Fruit fly (Drosophila melanogaster) whole organism, embryonic: Measurements from ENCODE around the gene CG15742.
A peak's percentile ranks its signal among the peaks of the same experiment; 100 is the strongest.

ENCODE experiments used
- B-H2 ChIP-seq: fragments of 200-800 bp; sonication (Bioruptor generic); optimal IDR thresholded peaks from 2 replicates; lab custom pipeline; 2018; ENCODE audit warnings: missing biosample characterization, mild to moderate bottlenecking, missing genetic modification characterization
- CG10147 ChIP-seq: fragments of 200-800 bp; sonication (Bioruptor generic); optimal IDR thresholded peaks from 2 replicates; lab custom pipeline; 2019; ENCODE audit warnings: missing biosample characterization, mild to moderate bottlenecking, missing genetic modification characterization, moderate library complexity
- CG10366 ChIP-seq: fragments of 200-800 bp; sonication (Bioruptor generic); IDR thresholded peaks from 2 replicates; pipeline ENCODE4 v1.3.6; 2022; ENCODE audit warnings: missing biosample characterization, missing genetic modification characterization
- CG11696 ChIP-seq: fragments of 200-800 bp; sonication (Bioruptor generic); IDR thresholded peaks from 2 replicates; pipeline ENCODE4 v1.3.6; 2022; ENCODE audit warnings: missing biosample characterization, missing genetic modification characterization
- CG13894 ChIP-seq: fragments of 200-800 bp; sonication (Bioruptor generic); optimal IDR thresholded peaks from 3 replicates; lab custom pipeline; 2018; ENCODE audit warnings: missing biosample characterization, mild to moderate bottlenecking, missing genetic modification characterization, moderate library complexity
- CG15073 ChIP-seq: fragments of 200-800 bp; sonication (Bioruptor generic); optimal IDR thresholded peaks from 2 replicates; lab custom pipeline; 2016; ENCODE audit warnings: missing biosample characterization, missing genetic modification characterization
- CG15269 ChIP-seq: fragments of 200-800 bp; sonication (Bioruptor generic); optimal IDR thresholded peaks from 2 replicates; lab custom pipeline; 2018; ENCODE audit warnings: missing biosample characterization, mild to moderate bottlenecking, missing genetic modification characterization, moderate library complexity
- CG15696 ChIP-seq: fragments of 200-800 bp; sonication (Bioruptor generic); optimal IDR thresholded peaks from 2 replicates; lab custom pipeline; 2019; ENCODE audit warnings: missing biosample characterization, mild to moderate bottlenecking, missing genetic modification characterization, moderate library complexity
- CG17361 ChIP-seq: fragments of 200-800 bp; sonication (Bioruptor generic); IDR thresholded peaks from 3 replicates; pipeline ENCODE4 v1.3.6; 2022; ENCODE audit warnings: missing biosample characterization, missing genetic modification characterization
- CG2199 ChIP-seq: fragments of 200-800 bp; sonication (Bioruptor generic); IDR thresholded peaks from 3 replicates; pipeline ENCODE4 v1.3.6; 2022; ENCODE audit warnings: missing biosample characterization, missing genetic modification characterization
- CG3065 ChIP-seq: fragments of 200-800 bp; sonication (Bioruptor generic); optimal IDR thresholded peaks from 2 replicates; lab custom pipeline; 2016; ENCODE audit warnings: missing biosample characterization, missing genetic modification characterization
- CG31224 ChIP-seq: fragments of 200-800 bp; sonication (Bioruptor generic); IDR thresholded peaks from 2 replicates; pipeline ENCODE4 v1.3.6; 2022; ENCODE audit warnings: missing biosample characterization, missing genetic modification characterization
- CG3838 ChIP-seq: fragments of 200-800 bp; sonication (Bioruptor generic); optimal IDR thresholded peaks from 3 replicates; lab custom pipeline; 2016; ENCODE audit warnings: missing biosample characterization, missing genetic modification characterization
- CG42726 ChIP-seq: fragments of 200-800 bp; sonication (Bioruptor generic); IDR thresholded peaks from 2 replicates; pipeline ENCODE4 v1.3.6; 2022; ENCODE audit warnings: missing biosample characterization, missing genetic modification characterization; ENCODE audit not compliant: partially characterized antibody
- CG4820 ChIP-seq: fragments of 200-800 bp; sonication (Bioruptor generic); optimal IDR thresholded peaks from 3 replicates; lab custom pipeline; 2016; ENCODE audit warnings: missing biosample characterization, missing genetic modification characterization
- CG5245 ChIP-seq: fragments of 200-800 bp; sonication (Bioruptor generic); optimal IDR thresholded peaks from 3 replicates; lab custom pipeline; 2016; ENCODE audit warnings: missing biosample characterization, missing genetic modification characterization
- CG6791 ChIP-seq: fragments of 200-800 bp; sonication (Bioruptor generic); IDR thresholded peaks from 3 replicates; pipeline ENCODE4 v1.3.6; 2022; ENCODE audit warnings: missing biosample characterization, missing genetic modification characterization; ENCODE audit not compliant: partially characterized antibody
- CG8478 ChIP-seq: fragments of >200 bp; optimal IDR thresholded peaks from 2 replicates; lab custom pipeline; 2018
- CG9609 ChIP-seq: fragments of 200-800 bp; sonication (Bioruptor generic); optimal IDR thresholded peaks from 3 replicates; lab custom pipeline; 2016; ENCODE audit warnings: missing biosample characterization, missing genetic modification characterization
- CG9932 ChIP-seq: fragments of 200-800 bp; sonication (Bioruptor generic); IDR thresholded peaks from 2 replicates; pipeline ENCODE4 v1.3.6; 2022; ENCODE audit warnings: missing biosample characterization, missing genetic modification characterization
- CTCF ChIP-seq: fragments of 200-800 bp; sonication (Bioruptor generic); optimal IDR thresholded peaks from 2 replicates; lab custom pipeline; 2017; ENCODE audit warnings: missing biosample characterization, mild to moderate bottlenecking, missing genetic modification characterization, moderate library complexity
- Doc2 ChIP-seq: fragments of 200-800 bp; sonication (Bioruptor generic); IDR thresholded peaks from 2 replicates; pipeline ENCODE4 v1.3.6; 2022; ENCODE audit warnings: missing biosample characterization, missing genetic modification characterization
- E2f1 ChIP-seq: fragments of 200-800 bp; sonication (Bioruptor generic); IDR thresholded peaks from 2 replicates; pipeline ENCODE4 v1.3.6; 2022; ENCODE audit warnings: missing biosample characterization, missing genetic modification characterization
- ERR ChIP-seq: fragments of 200-800 bp; sonication (Bioruptor generic); optimal IDR thresholded peaks from 2 replicates; lab custom pipeline; 2016; ENCODE audit warnings: missing biosample characterization, missing genetic modification characterization
- Fer1 ChIP-seq: fragments of 200-800 bp; sonication (Bioruptor generic); optimal IDR thresholded peaks from 2 replicates; lab custom pipeline; 2017; ENCODE audit warnings: missing biosample characterization, mild to moderate bottlenecking, missing genetic modification characterization
- Hr78 ChIP-seq, 2 experiments: fragments of 200-800 bp in 1 of 2; fragments of >200 bp in 1 of 2; sonication (Bioruptor generic) in 1 of 2; optimal IDR thresholded peaks; 2 replicates each; lab custom pipeline; 2017 to 2019; ENCODE audit warnings: missing biosample characterization in 2 of 2, missing genetic modification characterization in 2 of 2, mild to moderate bottlenecking in 1 of 2, moderate library complexity in 1 of 2
- Jarid2 ChIP-seq: fragments of 200-800 bp; sonication (Bioruptor generic); optimal IDR thresholded peaks from 3 replicates; lab custom pipeline; 2017; ENCODE audit warnings: mild to moderate bottlenecking, missing biosample characterization, missing genetic modification reagents, missing genetic modification characterization
- Kr ChIP-seq: fragments of 200-800 bp; sonication (Bioruptor generic); optimal IDR thresholded peaks from 2 replicates; lab custom pipeline; 2017; ENCODE audit warnings: missing biosample characterization, mild to moderate bottlenecking, missing genetic modification characterization
- Max ChIP-seq: fragments of 200-800 bp; sonication (Bioruptor generic); optimal IDR thresholded peaks from 2 replicates; lab custom pipeline; 2016; ENCODE audit warnings: missing biosample characterization, mild to moderate bottlenecking, missing genetic modification characterization
- Neu2 ChIP-seq: fragments of 200-800 bp; sonication (Bioruptor generic); optimal IDR thresholded peaks from 3 replicates; lab custom pipeline; 2016; ENCODE audit warnings: missing biosample characterization, missing genetic modification characterization, borderline replicate concordance
- Nf-YA ChIP-seq: fragments of 200-800 bp; sonication (Bioruptor generic); IDR thresholded peaks from 2 replicates; pipeline ENCODE4 v1.3.6; 2022; ENCODE audit warnings: missing biosample characterization, missing genetic modification characterization
- Nf-YB ChIP-seq: fragments of 200-800 bp; sonication (Bioruptor generic); optimal IDR thresholded peaks from 3 replicates; lab custom pipeline; 2019; ENCODE audit warnings: missing biosample characterization, mild to moderate bottlenecking, missing genetic modification characterization, moderate library complexity
- PHDP ChIP-seq: fragments of 200-800 bp; sonication (Bioruptor generic); optimal IDR thresholded peaks from 3 replicates; lab custom pipeline; 2018; ENCODE audit warnings: missing biosample characterization, mild to moderate bottlenecking, missing genetic modification characterization, moderate library complexity
- Poxn ChIP-seq: fragments of 200-800 bp; sonication (Bioruptor generic); IDR thresholded peaks from 2 replicates; pipeline ENCODE4 v1.3.6; 2022; ENCODE audit warnings: missing biosample characterization, missing genetic modification characterization
- Rfx ChIP-seq: fragments of 200-800 bp; sonication (Bioruptor generic); IDR thresholded peaks from 2 replicates; pipeline ENCODE4 v1.3.6; 2022; ENCODE audit warnings: missing biosample characterization, missing genetic modification characterization
- Sry-δ ChIP-seq: fragments of 200-800 bp; sonication (Bioruptor generic); optimal IDR thresholded peaks from 2 replicates; lab custom pipeline; 2016; ENCODE audit warnings: missing biosample characterization, missing genetic modification characterization
- ap ChIP-seq: fragments of 200-800 bp; sonication (Bioruptor generic); IDR thresholded peaks from 2 replicates; pipeline ENCODE4 v1.3.6; 2022; ENCODE audit warnings: missing biosample characterization, missing genetic modification characterization
- br ChIP-seq: fragments of >200 bp; optimal IDR thresholded peaks from 2 replicates; lab custom pipeline; 2017
- croc ChIP-seq: fragments of 200-800 bp; sonication (Bioruptor generic); conservative IDR thresholded peaks from 3 replicates; pipeline ENCODE4 v1.3.6; 2022; ENCODE audit warnings: missing biosample characterization, missing genetic modification characterization
- dmrt11E ChIP-seq: fragments of 200-800 bp; sonication (Bioruptor generic); optimal IDR thresholded peaks from 3 replicates; lab custom pipeline; 2018; ENCODE audit warnings: missing biosample characterization, mild to moderate bottlenecking, missing genetic modification characterization, moderate library complexity
- dysf ChIP-seq: fragments of 200-800 bp; sonication (Bioruptor generic); IDR thresholded peaks from 3 replicates; pipeline ENCODE4 v1.3.6; 2022; ENCODE audit warnings: missing biosample characterization, missing genetic modification characterization
- esg ChIP-seq: fragments of 200-800 bp; sonication (Bioruptor generic); conservative IDR thresholded peaks from 2 replicates; pipeline ENCODE4 v1.3.6; 2022; ENCODE audit warnings: missing biosample characterization, missing genetic modification characterization
- hth ChIP-seq: fragments of >200 bp; optimal IDR thresholded peaks from 2 replicates; lab custom pipeline; 2017; ENCODE audit warnings: inconsistent platforms
- jing ChIP-seq: fragments of 200-800 bp; sonication (Bioruptor generic); optimal IDR thresholded peaks from 2 replicates; lab custom pipeline; 2018; ENCODE audit warnings: missing biosample characterization, mild to moderate bottlenecking, missing genetic modification characterization
- kah ChIP-seq: fragments of 200-800 bp; sonication (Bioruptor generic); optimal IDR thresholded peaks from 2 replicates; lab custom pipeline; 2018; ENCODE audit warnings: missing biosample characterization, mild to moderate bottlenecking, missing genetic modification characterization
- mam ChIP-seq: fragments of 200-800 bp; sonication (Bioruptor generic); optimal IDR thresholded peaks from 3 replicates; lab custom pipeline; 2016; ENCODE audit warnings: missing biosample characterization, missing genetic modification characterization
- oc ChIP-seq: fragments of 200-800 bp; sonication (Bioruptor generic); optimal IDR thresholded peaks from 2 replicates; lab custom pipeline; 2018; ENCODE audit warnings: missing biosample characterization, mild to moderate bottlenecking, missing genetic modification characterization, moderate library complexity
- onecut ChIP-seq: fragments of 200-800 bp; sonication (Bioruptor generic); IDR thresholded peaks from 2 replicates; pipeline ENCODE4 v1.3.6; 2022; ENCODE audit warnings: missing biosample characterization, missing genetic modification characterization
- pfk ChIP-seq: fragments of 200-800 bp; sonication (Bioruptor generic); optimal IDR thresholded peaks from 2 replicates; lab custom pipeline; 2018; ENCODE audit warnings: missing biosample characterization, mild to moderate bottlenecking, missing genetic modification characterization, moderate library complexity
- pho ChIP-seq: fragments of 200-800 bp; sonication (Bioruptor generic); optimal IDR thresholded peaks from 2 replicates; lab custom pipeline; 2016; ENCODE audit warnings: missing biosample characterization, missing genetic modification characterization
- stwl ChIP-seq: fragments of 200-800 bp; sonication (Bioruptor generic); optimal IDR thresholded peaks from 3 replicates; lab custom pipeline; 2018; ENCODE audit warnings: missing biosample characterization, mild to moderate bottlenecking, missing genetic modification characterization, moderate library complexity
- tin ChIP-seq: fragments of 200-800 bp; sonication (Bioruptor generic); optimal IDR thresholded peaks from 3 replicates; lab custom pipeline; 2016; ENCODE audit warnings: missing biosample characterization, missing genetic modification characterization

Gene CG15742

dm6 chrX:13253062-13253724 is 5.1 kb downstream of the CG15742 start (continued):
- TF ChIP-seq pfk (GFP tag; lab: Kevin White, UChicago), result no peak
- no peak for TF ChIP-seq Kr
- no peak for TF ChIP-seq CG3838 (GFP tag; lab: Kevin White, UChicago)
- TF ChIP-seq CG3065 (GFP tag; lab: Kevin White, UChicago), result no peak
- peak; percentile 12 for TF ChIP-seq CG4820 (GFP tag; lab: Kevin White, UChicago)
- no peak for TF ChIP-seq Sry-δ (GFP tag; lab: Kevin White, UChicago)
- no peak for TF ChIP-seq Nf-YA (GFP tag; lab: Robert Waterston, UW)
- no peak for TF ChIP-seq stwl (tag; lab: Kevin White, UChicago)
- TF ChIP-seq dysf (GFP tag; lab: Robert Waterston, UW), result peak; percentile 61
- TF ChIP-seq Neu2 (GFP tag; lab: Kevin White, UChicago), result no peak
- no peak for TF ChIP-seq Poxn (GFP tag; lab: Robert Waterston, UW)
- no peak for TF ChIP-seq Jarid2 (GFP tag; lab: Kevin White, UChicago)
- no peak for TF ChIP-seq hth (lab: Kevin White, UChicago)
- TF ChIP-seq Fer1 (GFP tag; lab: Kevin White, UChicago), result no peak
- TF ChIP-seq Max (GFP tag; lab: Kevin White, UChicago), result no peak
- TF ChIP-seq tin (GFP tag; lab: Kevin White, UChicago), result peak; percentile 1
- peak; percentile 4 for TF ChIP-seq Nf-YB (GFP tag; lab: Kevin White, UChicago)
- TF ChIP-seq ap, result peak; percentile 31; the same call in 1 of the 2 replicates
- peak; percentile 39; the same call in 2 of the 3 replicates for TF ChIP-seq CG17361 (GFP tag; lab: Robert Waterston, UW)
- TF ChIP-seq CG5245 (GFP tag; lab: Kevin White, UChicago), result peak; percentile 25
- TF ChIP-seq br, result no peak
- no peak for TF ChIP-seq Doc2
- peak; percentile 50 for TF ChIP-seq CG15269 (tag; lab: Kevin White, UChicago)
- peak; percentile 39; the same call in 1 of the 2 replicates for TF ChIP-seq CG9932 (GFP tag; lab: Robert Waterston, UW)
- TF ChIP-seq pho (GFP tag; lab: Kevin White, UChicago), result no peak
- no peak for TF ChIP-seq CG11696
- peak; percentile 55 for TF ChIP-seq mam (GFP tag; lab: Kevin White, UChicago)
- peak; percentile 76 for TF ChIP-seq Rfx (GFP tag; lab: Robert Waterston, UW)
- no peak for TF ChIP-seq CG6791
- TF ChIP-seq CG42726 (GFP tag; lab: Robert Waterston, UW), result no peak
- no peak for TF ChIP-seq jing (GFP tag; lab: Kevin White, UChicago)
- TF ChIP-seq CG9609 (GFP tag; lab: Kevin White, UChicago), result peak; percentile 35
- TF ChIP-seq CG31224 (GFP tag; lab: Robert Waterston, UW), result peak; percentile 53
- TF ChIP-seq oc (tag; lab: Kevin White, UChicago), result no peak
- no peak for TF ChIP-seq CG8478 (lab: Kevin White, UChicago)
- peak; percentile 28; the same call in 1 of the 2 replicates for TF ChIP-seq esg (GFP tag; lab: Robert Waterston, UW)
- no peak for TF ChIP-seq dmrt11E (tag; lab: Kevin White, UChicago)
- no peak for TF ChIP-seq ERR
- no peak for TF ChIP-seq Hr78 (GFP tag; optimal IDR thresholded peaks at IDR 0.05; lab: Kevin White, UChicago)
- no peak for TF ChIP-seq CG15073 (GFP tag; lab: Kevin White, UChicago)
- no peak for TF ChIP-seq CG13894
- peak; percentile 40 for TF ChIP-seq CG10366 (GFP tag; lab: Robert Waterston, UW)
- no peak for TF ChIP-seq B-H2
- no peak for TF ChIP-seq kah (GFP tag; lab: Kevin White, UChicago)
- no peak for TF ChIP-seq CTCF
- no peak for TF ChIP-seq onecut (GFP tag; lab: Robert Waterston, UW)
- TF ChIP-seq croc (GFP tag; lab: Robert Waterston, UW), result no peak; the same call in 2 of the 3 replicates
- TF ChIP-seq E2f1 (GFP tag; lab: Robert Waterston, UW), result peak; percentile 56
- no peak for TF ChIP-seq CG15696 (tag; lab: Kevin White, UChicago)
- no peak for TF ChIP-seq CG10147 (GFP tag; lab: Kevin White, UChicago)
- TF ChIP-seq CG2199, result no peak
- TF ChIP-seq PHDP (tag; lab: Kevin White, UChicago), result peak; percentile 42
